Fruit fly (Drosophila melanogaster) whole organism, embryonic: Measurements from ENCODE around the gene CG14331.

ENCODE experiments used
- CG16813 ChIP-seq: fragments of 200-800 bp; sonication (Bioruptor generic); IDR thresholded peaks from 3 replicates; pipeline ENCODE4 v1.3.6; 2022; ENCODE audit warnings: missing biosample characterization, missing genetic modification characterization; ENCODE audit not compliant: partially characterized antibody
- CG18262 ChIP-seq: fragments of 200-800 bp; optimal IDR thresholded peaks from 3 replicates; lab custom pipeline; 2019; ENCODE audit warnings: missing biosample characterization, mild to moderate bottlenecking, missing genetic modification characterization, moderate library complexity
- CG6689 ChIP-seq: fragments of 200-800 bp; sonication (Bioruptor generic); IDR thresholded peaks from 2 replicates; pipeline ENCODE4 v1.3.6; 2022; ENCODE audit warnings: missing biosample characterization, missing genetic modification characterization
- CG8765 ChIP-seq: fragments of 200-800 bp; sonication (Bioruptor generic); IDR thresholded peaks from 2 replicates; pipeline ENCODE4 v1.3.6; 2022; ENCODE audit warnings: missing biosample characterization, missing genetic modification characterization
- Dref ChIP-seq: fragments of 200-800 bp; sonication (Bioruptor generic); IDR thresholded peaks from 2 replicates; pipeline ENCODE4 v1.3.6; 2022; ENCODE audit warnings: missing biosample characterization, missing genetic modification characterization
- bbx ChIP-seq: fragments of 200-800 bp; sonication (Bioruptor generic); IDR thresholded peaks from 2 replicates; pipeline ENCODE4 v1.3.6; 2022; ENCODE audit warnings: missing biosample characterization, missing genetic modification characterization; ENCODE audit not compliant: partially characterized antibody
- chif ChIP-seq, 2 experiments: fragments of 200-800 bp; sonication (Bioruptor generic); optimal IDR thresholded peaks; 3 replicates each; lab custom pipeline; 2016; ENCODE audit warnings: missing biosample characterization in 2 of 2, missing genetic modification characterization in 2 of 2
- hbn ChIP-seq: fragments of 200-800 bp; sonication (Bioruptor generic); IDR thresholded peaks from 2 replicates; pipeline ENCODE4 v1.3.6; 2022; ENCODE audit warnings: missing biosample characterization, missing genetic modification characterization; ENCODE audit not compliant: partially characterized antibody
- hkb ChIP-seq, 2 experiments: fragments of 200-800 bp in 1 of 2; fragments of >200 bp in 1 of 2; sonication (Bioruptor generic) in 1 of 2; IDR thresholded peaks in 1 of 2; optimal IDR thresholded peaks in 1 of 2; 2 replicates each; pipeline versions ENCODE4 v1.3.6 to Lab custom; 2017 to 2022; ENCODE audit warnings: missing biosample characterization in 1 of 2, missing genetic modification characterization in 1 of 2
- hth ChIP-seq: fragments of >200 bp; optimal IDR thresholded peaks from 2 replicates; lab custom pipeline; 2017; ENCODE audit warnings: inconsistent platforms
- lola ChIP-seq, 3 experiments: fragments of >200 bp in 2 of 3; fragments of 200-800 bp in 1 of 3; sonication (Bioruptor generic) in 1 of 3; optimal IDR thresholded peaks; 2 replicates each; lab custom pipeline; 2017 to 2019; ENCODE audit warnings: missing biosample characterization in 3 of 3, missing genetic modification characterization in 3 of 3, mild to moderate bottlenecking in 1 of 3, moderate library complexity in 1 of 3

dm6 chr3R:17413601-17414000 lies 26.9 kb downstream of the CG14331 start, which contains the start of gene CG42822:
- no peak for TF ChIP-seq Dref
- TF ChIP-seq hth (lab: Kevin White, UChicago) = no peak
- TF ChIP-seq CG18262 (tag; lab: Kevin White, UChicago) = no peak
- TF ChIP-seq bbx (GFP tag; lab: Robert Waterston, UW) = no peak
- no peak for TF ChIP-seq CG8765 (GFP tag; lab: Robert Waterston, UW)
- TF ChIP-seq hbn = no peak
- TF ChIP-seq chif (GFP tag; optimal IDR thresholded peaks at IDR 0.05; lab: Kevin White, UChicago) = no peak
- TF ChIP-seq lola (GFP tag; optimal IDR thresholded peaks at IDR 0.05; lab: Kevin White, UChicago) = no peak
- no peak for TF ChIP-seq CG16813 (GFP tag; lab: Robert Waterston, UW)
- no peak for TF ChIP-seq CG6689 (GFP tag; lab: Robert Waterston, UW)
- no peak for TF ChIP-seq hkb (optimal IDR thresholded peaks at IDR 0.05; lab: Kevin White, UChicago)
- TF ChIP-seq hkb (GFP tag; IDR thresholded peaks at IDR 0.05; lab: Robert Waterston, UW) = no peak
